Worm (Caenorhabditis elegans) whole organism, L2 larva: ENCODE measurements around the gene F25D1.3.

Source experiments
- C34F6.9 ChIP-seq: fragments of 150-350 bp; optimal IDR thresholded peaks from 2 replicates; lab custom pipeline; 2014; ENCODE audit warnings: missing biosample characterization, missing genetic modification characterization
- R02D3.7 ChIP-seq: fragments of 150-350 bp; optimal IDR thresholded peaks from 2 replicates; lab custom pipeline; 2014; ENCODE audit warnings: missing biosample characterization, missing genetic modification characterization
- Y55F3AM.14 ChIP-seq: fragments of 200-800 bp; sonication (Bioruptor generic); optimal IDR thresholded peaks from 2 replicates; lab custom pipeline; 2018; ENCODE audit warnings: mild to moderate bottlenecking, missing genetic modification characterization, missing compliant biosample characterization
- ZK546.5 ChIP-seq: sonication (generic microtip); optimal IDR thresholded peaks from 2 replicates; lab custom pipeline; 2017; ENCODE audit warnings: missing biosample characterization, missing genetic modification characterization
- alr-1 ChIP-seq: fragments of 150-350 bp; optimal IDR thresholded peaks from 2 replicates; lab custom pipeline; 2014; ENCODE audit warnings: missing biosample characterization, missing genetic modification characterization
- aly-2 ChIP-seq: fragments of 150-350 bp; optimal IDR thresholded peaks from 2 replicates; lab custom pipeline; 2014; ENCODE audit warnings: missing biosample characterization, missing genetic modification characterization
- ama-1 ChIP-seq: fragments of 150-350 bp; optimal IDR thresholded peaks from 2 replicates; lab custom pipeline; 2018; ENCODE audit warnings: inconsistent platforms
- blmp-1 ChIP-seq: sonication (generic microtip); optimal IDR thresholded peaks from 2 replicates; lab custom pipeline; 2017; ENCODE audit warnings: missing genetic modification characterization, mild to moderate bottlenecking, missing compliant biosample characterization, antibody characterized with exemption, moderate library complexity; ENCODE audit not compliant: insufficient read depth
- ceh-16 ChIP-seq: fragments of 150-350 bp; optimal IDR thresholded peaks from 2 replicates; lab custom pipeline; 2014; ENCODE audit warnings: missing biosample characterization, missing genetic modification characterization
- ceh-82 ChIP-seq: fragments of 150-350 bp; optimal IDR thresholded peaks from 2 replicates; lab custom pipeline; 2014; ENCODE audit warnings: missing biosample characterization, missing genetic modification characterization
- crh-2 ChIP-seq: sonication (generic microtip); optimal IDR thresholded peaks from 2 replicates; lab custom pipeline; 2017; ENCODE audit warnings: missing biosample characterization, missing genetic modification characterization
- dmd-4 ChIP-seq: sonication (generic microtip); optimal IDR thresholded peaks from 2 replicates; lab custom pipeline; 2017; ENCODE audit warnings: missing biosample characterization, missing genetic modification characterization
- fos-1 ChIP-seq: fragments of 150-350 bp; optimal IDR thresholded peaks from 2 replicates; lab custom pipeline; 2014; ENCODE audit warnings: missing biosample characterization, missing genetic modification characterization
- gmeb-1 ChIP-seq: fragments of 150-350 bp; optimal IDR thresholded peaks from 2 replicates; lab custom pipeline; 2014; ENCODE audit warnings: missing biosample characterization, missing genetic modification characterization
- lin-11 ChIP-seq: fragments of 150-350 bp; sonication (generic microtip); optimal IDR thresholded peaks from 2 replicates; lab custom pipeline; 2014; ENCODE audit warnings: missing biosample characterization, missing genetic modification characterization, inconsistent platforms, mixed read lengths
- lin-13 ChIP-seq: fragments of 150-350 bp; optimal IDR thresholded peaks from 2 replicates; lab custom pipeline; 2014; ENCODE audit warnings: missing biosample characterization, missing genetic modification reagents, missing genetic modification characterization
- lin-39 ChIP-seq: fragments of 150-350 bp; optimal IDR thresholded peaks from 2 replicates; lab custom pipeline; 2014; ENCODE audit warnings: missing biosample characterization, missing genetic modification reagents, missing genetic modification characterization
- lsy-2 ChIP-seq, 2 experiments: fragments of 150-350 bp in 1 of 2; sonication (generic microtip) in 1 of 2; optimal IDR thresholded peaks; 2 replicates each; lab custom pipeline; 2014 to 2017; ENCODE audit warnings: missing biosample characterization in 2 of 2, missing genetic modification characterization in 2 of 2
- mab-5 ChIP-seq: fragments of 150-350 bp; optimal IDR thresholded peaks from 2 replicates; lab custom pipeline; 2014; ENCODE audit warnings: missing biosample characterization, missing genetic modification characterization
- mbf-1 ChIP-seq: sonication (generic microtip); optimal IDR thresholded peaks from 2 replicates; lab custom pipeline; 2017; ENCODE audit warnings: missing biosample characterization, missing genetic modification characterization
- mdl-1 ChIP-seq, 2 experiments: fragments of 150-350 bp in 1 of 2; sonication (generic microtip) in 1 of 2; optimal IDR thresholded peaks; 2 replicates each; lab custom pipeline; 2017; ENCODE audit warnings: missing biosample characterization in 2 of 2, missing genetic modification characterization in 2 of 2
- nhr-21 ChIP-seq: fragments of 150-350 bp; optimal IDR thresholded peaks from 2 replicates; lab custom pipeline; 2014; ENCODE audit warnings: missing biosample characterization, missing genetic modification characterization
- nhr-23 ChIP-seq: fragments of 150-350 bp; optimal IDR thresholded peaks from 2 replicates; lab custom pipeline; 2014; ENCODE audit warnings: missing biosample characterization, missing genetic modification reagents, missing genetic modification characterization
- nhr-237 ChIP-seq: fragments of 150-350 bp; optimal IDR thresholded peaks from 2 replicates; lab custom pipeline; 2014; ENCODE audit warnings: missing biosample characterization, missing genetic modification characterization
- nhr-25 ChIP-seq: fragments of 150-350 bp; sonication (generic microtip); optimal IDR thresholded peaks from 3 replicates; lab custom pipeline; 2014; ENCODE audit warnings: missing biosample characterization, missing genetic modification characterization
- nhr-6 ChIP-seq: fragments of 150-350 bp; optimal IDR thresholded peaks from 2 replicates; lab custom pipeline; 2014; ENCODE audit warnings: missing biosample characterization, missing genetic modification characterization
- peb-1 ChIP-seq: fragments of 150-350 bp; optimal IDR thresholded peaks from 2 replicates; lab custom pipeline; 2014; ENCODE audit warnings: missing biosample characterization, missing genetic modification characterization
- sma-9 ChIP-seq, 2 experiments: fragments of 150-350 bp in 1 of 2; sonication (generic microtip) in 1 of 2; optimal IDR thresholded peaks; 2 replicates each; lab custom pipeline; 2014 to 2016; ENCODE audit warnings: missing genetic modification characterization in 2 of 2, mild to moderate bottlenecking in 1 of 2, missing biosample characterization in 1 of 2, missing compliant biosample characterization in 1 of 2, missing genetic modification reagents in 1 of 2, moderate library complexity in 1 of 2
- snpc-4 ChIP-seq: fragments of 150-350 bp; optimal IDR thresholded peaks from 2 replicates; lab custom pipeline; 2014; ENCODE audit warnings: missing biosample characterization, missing genetic modification characterization
- unc-39 ChIP-seq: fragments of 150-350 bp; optimal IDR thresholded peaks from 2 replicates; lab custom pipeline; 2014; ENCODE audit warnings: missing biosample characterization, missing genetic modification characterization
- unc-62 ChIP-seq: fragments of 150-350 bp; optimal IDR thresholded peaks from 2 replicates; lab custom pipeline; 2014; ENCODE audit warnings: missing biosample characterization, missing genetic modification reagents, missing genetic modification characterization
- zag-1 ChIP-seq: fragments of 150-350 bp; optimal IDR thresholded peaks from 2 replicates; lab custom pipeline; 2014; ENCODE audit warnings: missing biosample characterization, missing genetic modification characterization

Gene F25D1.3

ce11 chrV:10496733-10497132, 31.8 kb upstream of the F25D1.3 start, which contains the start of gene C35A5.4:
TSS of gene C35A5.4 (plus strand) at chrV:10497033.
- no peak for TF ChIP-seq mdl-1 (tag; optimal IDR thresholded peaks at IDR 0.05; lab: Kevin White, UChicago)
- no peak for TF ChIP-seq lin-11
- TF ChIP-seq ceh-82 (tag; lab: Kevin White, UChicago): no peak
- no peak for TF ChIP-seq sma-9 (GFP tag; optimal IDR thresholded peaks at IDR 0.05; lab: Kevin White, UChicago)
- no peak for TF ChIP-seq sma-9 (tag; optimal IDR thresholded peaks at IDR 0.05; lab: Kevin White, UChicago)
- TF ChIP-seq aly-2 (tag; lab: Kevin White, UChicago): no peak
- no peak for TF ChIP-seq ZK546.5 (tag; lab: Kevin White, UChicago)
- no peak for TF ChIP-seq lsy-2 (tag; optimal IDR thresholded peaks at IDR 0.05; lab: Kevin White, UChicago)
- no peak for TF ChIP-seq snpc-4

ce11 chrV:10501295-10501694, 27.2 kb upstream of the F25D1.3 start, which contains the start of gene C35A5.3:
TSS of gene C35A5.3 (minus strand) at chrV:10501395.
- TF ChIP-seq nhr-25 (tag; lab: Kevin White, UChicago): no peak

- TF ChIP-seq snpc-4: no peak
- TF ChIP-seq nhr-237 (tag; lab: Kevin White, UChicago): no peak
- no peak for TF ChIP-seq zag-1 (tag; lab: Kevin White, UChicago)
- no peak for TF ChIP-seq blmp-1 (tag; lab: Kevin White, UChicago)
- no peak for TF ChIP-seq lin-11
- no peak for TF ChIP-seq crh-2 (tag; lab: Kevin White, UChicago)
- TF ChIP-seq ZK546.5 (tag; lab: Kevin White, UChicago): no peak
- TF ChIP-seq peb-1: no peak
- no peak for TF ChIP-seq mbf-1 (tag; lab: Kevin White, UChicago)
- no peak for TF ChIP-seq nhr-6 (tag; lab: Kevin White, UChicago)
- no peak for TF ChIP-seq sma-9 (GFP tag; optimal IDR thresholded peaks at IDR 0.05; lab: Kevin White, UChicago)
- TF ChIP-seq sma-9 (tag; optimal IDR thresholded peaks at IDR 0.05; lab: Kevin White, UChicago): no peak
Measured at ce11 chrV:10503011-10503410, 25.5 kb upstream of the F25D1.3 start, which contains the start of gene C35A5.11. TSS of gene C35A5.11 (minus strand) at chrV:10503111.

ce11 chrV:10503893-10504292, 24.6 kb upstream of the F25D1.3 start, which contains the start of gene C35A5.10:
TSS of gene C35A5.10 (plus strand) at chrV:10504193.
- TF ChIP-seq sma-9 (GFP tag; optimal IDR thresholded peaks at IDR 0.05; lab: Kevin White, UChicago) (no peak), sma-9 (tag; optimal IDR thresholded peaks at IDR 0.05; lab: Kevin White, UChicago) (no peak), unc-39 (tag; lab: Kevin White, UChicago) (no peak), blmp-1 (tag; lab: Kevin White, UChicago) (no peak), lin-13 (GFP tag; lab: Kevin White, UChicago) (no peak), mbf-1 (tag; lab: Kevin White, UChicago) (no peak), ceh-16 (tag; lab: Kevin White, UChicago) (no peak)

ce11 chrV:10505553-10505952, 23.0 kb upstream of the F25D1.3 start, which contains the start of gene C35A5.5:
TSS of gene C35A5.5 (plus strand) at chrV:10505853.
- no peak for TF ChIP-seq alr-1 (tag; lab: Kevin White, UChicago)
- TF ChIP-seq aly-2 (tag; lab: Kevin White, UChicago): no peak
- TF ChIP-seq mab-5 (tag; lab: Kevin White, UChicago): no peak
- no peak for TF ChIP-seq ama-1 (lab: Kevin White, UChicago)
- no peak for TF ChIP-seq mbf-1 (tag; lab: Kevin White, UChicago)
- TF ChIP-seq fos-1 (tag; lab: Kevin White, UChicago): no peak
- no peak for TF ChIP-seq zag-1 (tag; lab: Kevin White, UChicago)
- no peak for TF ChIP-seq unc-62
- TF ChIP-seq gmeb-1 (tag; lab: Kevin White, UChicago): no peak
- TF ChIP-seq nhr-237 (tag; lab: Kevin White, UChicago): no peak
- TF ChIP-seq R02D3.7 (tag; lab: Kevin White, UChicago): no peak
- TF ChIP-seq nhr-23 (tag; lab: Kevin White, UChicago): no peak
- no peak for TF ChIP-seq lsy-2 (tag; optimal IDR thresholded peaks at IDR 0.05; lab: Kevin White, UChicago)
- TF ChIP-seq C34F6.9 (tag; lab: Kevin White, UChicago): no peak
- TF ChIP-seq nhr-25 (tag; lab: Kevin White, UChicago): no peak
- no peak for TF ChIP-seq Y55F3AM.14 (GFP tag; lab: Kevin White, UChicago)
- no peak for TF ChIP-seq nhr-6 (tag; lab: Kevin White, UChicago)
- no peak for TF ChIP-seq lin-39 (tag; lab: Kevin White, UChicago)
- TF ChIP-seq dmd-4 (tag; lab: Kevin White, UChicago): no peak
- TF ChIP-seq nhr-21 (tag; lab: Kevin White, UChicago): no peak
- TF ChIP-seq, all 48 proteins: peak for 0
